Fruit fly (Drosophila melanogaster) whole organism, pupa: ENCODE data around the gene Nost.

Experiments used
- CG10348 ChIP-seq: fragments of 200-800 bp; sonication (Bioruptor generic); IDR thresholded peaks from 2 replicates; pipeline ENCODE4 v1.3.6; 2022; ENCODE audit warnings: missing biosample characterization, missing genetic modification characterization
- CG12605 ChIP-seq: fragments of 200-800 bp; sonication (Bioruptor generic); IDR thresholded peaks from 2 replicates; pipeline ENCODE4 v1.3.6; 2022; ENCODE audit warnings: missing biosample characterization, missing genetic modification characterization
- CG13204 ChIP-seq: fragments of 200-800 bp; sonication (Bioruptor generic); optimal IDR thresholded peaks from 2 replicates; lab custom pipeline; 2018; ENCODE audit warnings: missing biosample characterization, mild to moderate bottlenecking, missing genetic modification characterization, moderate library complexity
- CG14655 ChIP-seq: fragments of 200-800 bp; sonication (Bioruptor generic); optimal IDR thresholded peaks from 3 replicates; lab custom pipeline; 2017; ENCODE audit warnings: mild to moderate bottlenecking, missing biosample characterization, missing genetic modification reagents, missing genetic modification characterization
- CG15710 ChIP-seq: fragments of 200-800 bp; sonication (Bioruptor generic); optimal IDR thresholded peaks from 2 replicates; lab custom pipeline; 2018; ENCODE audit warnings: missing biosample characterization, mild to moderate bottlenecking, missing genetic modification characterization, moderate library complexity
- CG17806 ChIP-seq: fragments of 200-800 bp; sonication (Bioruptor generic); optimal IDR thresholded peaks from 2 replicates; lab custom pipeline; 2018; ENCODE audit warnings: missing biosample characterization, mild to moderate bottlenecking, missing genetic modification characterization, moderate library complexity
- CG32121 ChIP-seq: fragments of 200-800 bp; sonication (Bioruptor generic); IDR thresholded peaks from 2 replicates; pipeline ENCODE4 v1.3.6; 2022; ENCODE audit warnings: missing biosample characterization, missing genetic modification characterization
- CG34367 ChIP-seq: fragments of 200-800 bp; sonication (Bioruptor generic); optimal IDR thresholded peaks from 2 replicates; lab custom pipeline; 2018; ENCODE audit warnings: missing biosample characterization, mild to moderate bottlenecking, missing genetic modification characterization
- CG4496 ChIP-seq: fragments of 200-800 bp; sonication (Bioruptor generic); IDR thresholded peaks from 3 replicates; pipeline ENCODE4 v1.3.6; 2022; ENCODE audit warnings: missing biosample characterization, missing genetic modification characterization
- CG8159 ChIP-seq: fragments of 200-800 bp; sonication (Bioruptor generic); optimal IDR thresholded peaks from 3 replicates; lab custom pipeline; 2018; ENCODE audit warnings: missing biosample characterization, mild to moderate bottlenecking, missing genetic modification characterization, moderate library complexity
- CG8301 ChIP-seq: fragments of 200-800 bp; sonication (Bioruptor generic); optimal IDR thresholded peaks from 2 replicates; lab custom pipeline; 2018; ENCODE audit warnings: missing biosample characterization, mild to moderate bottlenecking, missing genetic modification characterization
- CG9948 ChIP-seq: fragments of 200-800 bp; sonication (Bioruptor generic); optimal IDR thresholded peaks from 2 replicates; lab custom pipeline; 2018; ENCODE audit warnings: missing biosample characterization, mild to moderate bottlenecking, missing genetic modification characterization, moderate library complexity
- D1 ChIP-seq: fragments of 200-800 bp; sonication (Bioruptor generic); optimal IDR thresholded peaks from 2 replicates; lab custom pipeline; 2018; ENCODE audit warnings: missing biosample characterization, mild to moderate bottlenecking, missing genetic modification characterization, moderate library complexity
- EcR ChIP-seq: fragments of 200-800 bp; sonication (Bioruptor generic); optimal IDR thresholded peaks from 3 replicates; lab custom pipeline; 2019; ENCODE audit warnings: missing biosample characterization, missing genetic modification characterization, mild to moderate bottlenecking, moderate library complexity, missing genetic modification reagents
- Ets98B ChIP-seq: fragments of 200-800 bp; sonication (Bioruptor generic); IDR thresholded peaks from 2 replicates; pipeline ENCODE4 v1.3.6; 2022; ENCODE audit warnings: missing biosample characterization, missing genetic modification characterization
- Pif1A ChIP-seq: fragments of 200-800 bp; sonication (Bioruptor generic); optimal IDR thresholded peaks from 3 replicates; lab custom pipeline; 2016; ENCODE audit warnings: missing biosample characterization, missing genetic modification characterization
- Pif1B ChIP-seq: fragments of 200-800 bp; sonication (Bioruptor generic); optimal IDR thresholded peaks from 3 replicates; lab custom pipeline; 2016; ENCODE audit warnings: missing biosample characterization, missing genetic modification characterization
- Snoo ChIP-seq: fragments of 200-800 bp; sonication (Bioruptor generic); optimal IDR thresholded peaks from 3 replicates; lab custom pipeline; 2017; ENCODE audit warnings: missing biosample characterization, mild to moderate bottlenecking, missing genetic modification characterization, inconsistent platforms
- fd96Ca ChIP-seq: fragments of 200-800 bp; sonication (Bioruptor generic); IDR thresholded peaks from 3 replicates; pipeline ENCODE4 v1.3.6; 2022; ENCODE audit warnings: missing biosample characterization, missing genetic modification characterization
- gl ChIP-seq: fragments of 200-800 bp; sonication (Bioruptor generic); optimal IDR thresholded peaks from 2 replicates; lab custom pipeline; 2018; ENCODE audit warnings: missing biosample characterization, mild to moderate bottlenecking, missing genetic modification characterization
- rn ChIP-seq: fragments of 200-800 bp; sonication (Bioruptor generic); IDR thresholded peaks from 2 replicates; pipeline ENCODE4 v1.3.6; 2022; ENCODE audit warnings: missing biosample characterization, missing genetic modification characterization

Nost gene

DNA sequence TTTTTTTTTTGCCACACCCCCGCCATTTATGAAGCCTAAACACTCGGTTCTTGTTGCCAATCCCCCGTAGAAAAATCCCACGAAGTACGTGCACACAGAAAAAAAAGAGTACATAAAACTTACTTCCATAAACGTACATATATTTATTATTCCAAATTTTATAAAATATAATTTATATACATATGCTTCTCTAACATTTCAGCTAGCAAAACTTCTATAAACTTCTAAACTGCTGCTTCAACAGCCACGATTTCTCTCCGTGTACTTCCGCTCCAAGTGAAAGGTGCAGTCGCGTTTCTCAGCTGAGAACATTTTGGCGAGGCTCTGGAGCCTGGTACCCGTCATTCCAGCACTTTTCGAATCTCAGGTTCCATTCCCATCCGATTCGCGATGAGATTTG lies 32.7 kb downstream of the Nost start:
- TF ChIP-seq Pif1B (GFP tag; lab: Kevin White, UChicago) (peak; percentile 73), rn (peak; percentile 5; the same call in 1 of the 2 replicates), CG8301 (tag; lab: Kevin White, UChicago) (peak; percentile 37), CG14655 (peak; percentile 45), CG12605 (GFP tag; lab: Robert Waterston, UW) (peak; percentile 72), CG32121 (GFP tag; lab: Robert Waterston, UW) (peak; percentile 74), fd96Ca (GFP tag; lab: Robert Waterston, UW) (peak; percentile 73), CG4496 (peak; percentile 83), Snoo (tag; lab: Kevin White, UChicago) (peak; percentile 44), CG13204 (no peak), CG8159 (tag; lab: Kevin White, UChicago) (peak; percentile 40), D1 (tag; lab: Kevin White, UChicago) (no peak), Ets98B (GFP tag; lab: Robert Waterston, UW) (peak; percentile 61), gl (tag; lab: Kevin White, UChicago) (no peak), CG10348 (GFP tag; lab: Robert Waterston, UW) (no peak), CG17806 (tag; lab: Kevin White, UChicago) (peak; percentile 26), EcR (no peak), CG34367 (no peak), CG15710 (tag; lab: Kevin White, UChicago) (peak; percentile 57), Pif1A (GFP tag; lab: Kevin White, UChicago) (peak; percentile 29), CG9948 (tag; lab: Kevin White, UChicago) (peak; percentile 38)

DNA sequence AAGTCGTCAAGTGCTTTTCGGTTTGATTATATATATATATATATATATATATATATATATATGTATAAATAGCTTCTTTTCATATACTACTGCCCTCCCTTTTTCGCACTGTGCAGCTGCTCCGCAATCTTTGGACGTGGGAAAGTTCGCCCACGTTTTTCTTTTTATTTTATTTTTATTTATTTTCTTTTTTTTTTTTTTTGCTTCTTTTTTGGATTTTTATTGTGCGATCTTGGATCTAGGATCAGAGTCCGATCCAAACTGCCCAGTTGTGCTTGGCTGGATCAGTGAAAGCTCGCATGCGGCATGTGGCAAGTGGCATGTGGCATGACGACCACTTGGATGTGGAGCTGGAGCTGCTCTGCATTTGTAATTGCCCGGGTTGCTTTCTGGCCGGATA lies 33.4 kb downstream of the Nost start:
- TF ChIP-seq Pif1A (GFP tag; lab: Kevin White, UChicago): no peak
- no peak for TF ChIP-seq CG8159 (tag; lab: Kevin White, UChicago)
- TF ChIP-seq Pif1B (GFP tag; lab: Kevin White, UChicago): no peak
- TF ChIP-seq CG14655: no peak
- no peak for TF ChIP-seq D1 (tag; lab: Kevin White, UChicago)
- no peak for TF ChIP-seq CG32121 (GFP tag; lab: Robert Waterston, UW)
- no peak for TF ChIP-seq CG34367
- no peak for TF ChIP-seq CG12605 (GFP tag; lab: Robert Waterston, UW)
- TF ChIP-seq CG4496: no peak
- no peak for TF ChIP-seq CG15710 (tag; lab: Kevin White, UChicago)
- TF ChIP-seq fd96Ca (GFP tag; lab: Robert Waterston, UW): no peak
- TF ChIP-seq Ets98B (GFP tag; lab: Robert Waterston, UW): no peak
- TF ChIP-seq gl (tag; lab: Kevin White, UChicago): no peak
- TF ChIP-seq rn: no peak
- TF ChIP-seq Snoo (tag; lab: Kevin White, UChicago): no peak

DNA sequence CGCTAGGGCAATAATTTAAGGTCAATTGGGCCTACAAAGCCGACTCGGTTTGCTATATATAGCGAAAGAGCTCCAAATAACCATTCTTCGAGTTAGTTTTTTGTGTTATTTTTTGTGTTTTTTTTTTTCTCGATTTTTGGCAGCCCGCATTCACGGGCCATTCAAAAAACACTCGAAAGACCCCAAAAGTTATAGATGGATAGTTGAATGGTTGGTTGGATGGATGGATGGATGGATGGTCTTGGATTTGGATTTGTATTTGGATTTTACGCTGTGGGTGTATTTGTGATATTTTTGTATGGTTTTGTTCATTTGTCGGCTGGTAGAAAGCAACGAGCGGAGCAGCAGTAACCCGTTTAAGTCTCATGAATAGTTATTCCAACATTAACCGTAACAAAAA lies 34.0 kb downstream of the Nost start:
- TF ChIP-seq rn (no peak), fd96Ca (GFP tag; lab: Robert Waterston, UW) (no peak), CG10348 (GFP tag; lab: Robert Waterston, UW) (no peak), CG32121 (GFP tag; lab: Robert Waterston, UW) (no peak), Ets98B (GFP tag; lab: Robert Waterston, UW) (no peak), CG17806 (tag; lab: Kevin White, UChicago) (no peak), EcR (no peak), CG15710 (tag; lab: Kevin White, UChicago) (no peak), CG9948 (tag; lab: Kevin White, UChicago) (no peak), CG8301 (tag; lab: Kevin White, UChicago) (no peak), Pif1B (GFP tag; lab: Kevin White, UChicago) (no peak), D1 (tag; lab: Kevin White, UChicago) (no peak), CG8159 (tag; lab: Kevin White, UChicago) (no peak), CG34367 (no peak)

DNA sequence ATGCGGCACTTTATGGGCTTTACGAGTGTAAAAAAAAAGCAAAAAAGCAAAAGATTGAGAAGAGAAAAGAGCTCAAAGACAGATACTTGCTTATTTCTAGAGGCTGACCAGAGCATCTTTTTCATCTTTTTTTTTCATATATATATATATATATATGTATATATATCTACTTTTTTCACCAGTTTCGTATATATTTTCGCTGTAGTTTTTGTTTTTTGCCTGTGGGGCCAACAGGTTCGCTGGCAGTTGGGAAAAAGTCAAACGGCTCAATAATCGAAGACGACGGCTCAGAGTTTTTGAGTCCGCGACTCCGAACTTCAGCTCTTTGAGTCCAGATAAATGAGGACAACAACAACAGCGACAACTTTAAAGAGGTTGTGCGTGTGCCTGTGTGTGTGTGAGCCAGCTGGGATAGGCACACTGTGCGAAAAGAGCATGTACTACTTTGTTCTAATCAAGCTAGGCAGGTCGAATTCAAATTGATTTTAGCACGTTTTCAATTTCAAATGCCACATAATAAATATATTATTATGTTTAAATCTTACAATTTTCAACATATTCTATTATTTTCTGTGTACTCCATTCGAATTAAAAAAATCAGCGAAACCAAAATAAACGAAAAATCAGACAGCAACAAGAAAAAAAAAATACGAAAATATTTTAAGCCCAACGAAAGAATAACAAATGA lies 36.9 kb downstream of the Nost start:
- TF ChIP-seq Snoo (tag; lab: Kevin White, UChicago) (peak; percentile 80), CG32121 (GFP tag; lab: Robert Waterston, UW) (peak; percentile 85), CG9948 (tag; lab: Kevin White, UChicago) (peak; percentile 60), gl (tag; lab: Kevin White, UChicago) (peak; percentile 28), CG8301 (tag; lab: Kevin White, UChicago) (peak; percentile 59), Ets98B (GFP tag; lab: Robert Waterston, UW) (peak; percentile 81), CG13204 (peak; percentile 42), D1 (tag; lab: Kevin White, UChicago) (peak; percentile 62), Pif1A (GFP tag; lab: Kevin White, UChicago) (peak; percentile 75), CG34367 (peak; percentile 56), CG12605 (GFP tag; lab: Robert Waterston, UW) (peak; percentile 55; the same call in 1 of the 2 replicates), CG8159 (tag; lab: Kevin White, UChicago) (peak; percentile 81), CG10348 (GFP tag; lab: Robert Waterston, UW) (no peak), CG15710 (tag; lab: Kevin White, UChicago) (peak; percentile 77), Pif1B (GFP tag; lab: Kevin White, UChicago) (peak; percentile 79), CG4496 (peak; percentile 87), CG17806 (tag; lab: Kevin White, UChicago) (peak; percentile 72), EcR (peak; percentile 56), CG14655 (peak; percentile 65), rn (peak; percentile 60), fd96Ca (GFP tag; lab: Robert Waterston, UW) (peak; percentile 65; the same call in 2 of the 3 replicates)
